Fruit fly (Drosophila melanogaster) whole organism, embryonic: ENCODE data around the gene Rtnl1.

Source experiments
- Antp ChIP-seq: fragments of 200-800 bp; sonication (Bioruptor generic); optimal IDR thresholded peaks from 3 replicates; lab custom pipeline; 2016; ENCODE audit warnings: missing biosample characterization, missing genetic modification characterization
- CG11247 ChIP-seq: fragments of 200-800 bp; sonication (Bioruptor generic); IDR thresholded peaks from 2 replicates; pipeline ENCODE4 v1.3.6; 2022; ENCODE audit warnings: missing biosample characterization, missing genetic modification characterization
- CG12071 ChIP-seq: fragments of 200-800 bp; sonication (Bioruptor generic); optimal IDR thresholded peaks from 3 replicates; lab custom pipeline; 2018; ENCODE audit warnings: missing biosample characterization, mild to moderate bottlenecking, missing genetic modification characterization
- CG12769 ChIP-seq: fragments of 200-800 bp; sonication (Bioruptor generic); optimal IDR thresholded peaks from 2 replicates; lab custom pipeline; 2019; ENCODE audit warnings: missing biosample characterization, mild to moderate bottlenecking, missing genetic modification characterization, moderate library complexity
- CG14965 ChIP-seq: fragments of 200-800 bp; sonication (Bioruptor generic); optimal IDR thresholded peaks from 2 replicates; lab custom pipeline; 2016; ENCODE audit warnings: missing biosample characterization, missing genetic modification characterization, borderline replicate concordance
- CG15601 ChIP-seq: fragments of 200-800 bp; sonication (Bioruptor generic); optimal IDR thresholded peaks from 3 replicates; lab custom pipeline; 2019; ENCODE audit warnings: missing biosample characterization, mild to moderate bottlenecking, missing genetic modification characterization, moderate library complexity
- CG17568 ChIP-seq: fragments of 200-800 bp; sonication (Bioruptor generic); optimal IDR thresholded peaks from 2 replicates; lab custom pipeline; 2018; ENCODE audit warnings: missing biosample characterization, mild to moderate bottlenecking, missing genetic modification characterization, moderate library complexity
- CG17612 ChIP-seq: fragments of 200-800 bp; sonication (Bioruptor generic); IDR thresholded peaks from 2 replicates; pipeline ENCODE4 v1.3.6; 2022; ENCODE audit warnings: missing biosample characterization, missing genetic modification characterization
- CG18011 ChIP-seq: fragments of 200-800 bp; sonication (Bioruptor generic); optimal IDR thresholded peaks from 2 replicates; lab custom pipeline; 2017; ENCODE audit warnings: missing biosample characterization, missing genetic modification characterization, mild to moderate bottlenecking, moderate library complexity, missing genotype
- CG2129 ChIP-seq: fragments of 200-800 bp; sonication (Bioruptor generic); IDR thresholded peaks from 2 replicates; pipeline ENCODE4 v1.3.6; 2022; ENCODE audit warnings: missing biosample characterization, missing genetic modification characterization; ENCODE audit not compliant: partially characterized antibody
- CG2199 ChIP-seq: fragments of 200-800 bp; sonication (Bioruptor generic); IDR thresholded peaks from 3 replicates; pipeline ENCODE4 v1.3.6; 2022; ENCODE audit warnings: missing biosample characterization, missing genetic modification characterization
- CG3407 ChIP-seq: fragments of 200-800 bp; sonication (Bioruptor generic); optimal IDR thresholded peaks from 2 replicates; lab custom pipeline; 2018; ENCODE audit warnings: missing biosample characterization, mild to moderate bottlenecking, missing genetic modification characterization
- CG42726 ChIP-seq: fragments of 200-800 bp; sonication (Bioruptor generic); IDR thresholded peaks from 2 replicates; pipeline ENCODE4 v1.3.6; 2022; ENCODE audit warnings: missing biosample characterization, missing genetic modification characterization; ENCODE audit not compliant: partially characterized antibody
- CG6175 ChIP-seq: fragments of 200-800 bp; sonication (Bioruptor generic); IDR thresholded peaks from 3 replicates; pipeline ENCODE4 v1.3.6; 2022; ENCODE audit warnings: missing biosample characterization, missing genetic modification characterization
- CG6813 ChIP-seq: fragments of 200-800 bp; sonication (Bioruptor generic); optimal IDR thresholded peaks from 2 replicates; lab custom pipeline; 2017; ENCODE audit warnings: missing biosample characterization, missing genetic modification characterization, mild to moderate bottlenecking, moderate library complexity, missing genetic modification reagents
- CG8388 ChIP-seq: fragments of 200-800 bp; sonication (Bioruptor generic); optimal IDR thresholded peaks from 2 replicates; lab custom pipeline; 2019; ENCODE audit warnings: missing biosample characterization, mild to moderate bottlenecking, missing genetic modification characterization, moderate library complexity
- CG9437 ChIP-seq: fragments of 200-800 bp; sonication (Bioruptor generic); optimal IDR thresholded peaks from 2 replicates; lab custom pipeline; 2018; ENCODE audit warnings: missing biosample characterization, mild to moderate bottlenecking, missing genetic modification characterization
- CoRest ChIP-seq: fragments of 200-800 bp; sonication (Bioruptor generic); optimal IDR thresholded peaks from 3 replicates; lab custom pipeline; 2018; ENCODE audit warnings: missing biosample characterization, mild to moderate bottlenecking, missing genetic modification characterization, moderate library complexity
- D ChIP-seq, 2 experiments: fragments of 200-800 bp in 1 of 2; fragments of >200 bp in 1 of 2; sonication (Bioruptor generic) in 1 of 2; optimal IDR thresholded peaks; 2 replicates in 1 of 2; 3 replicates in 1 of 2; lab custom pipeline; 2017; ENCODE audit warnings: mild to moderate bottlenecking in 1 of 2, missing biosample characterization in 1 of 2, missing genetic modification characterization in 1 of 2, missing genetic modification reagents in 1 of 2
- ERR ChIP-seq: fragments of 200-800 bp; sonication (Bioruptor generic); optimal IDR thresholded peaks from 2 replicates; lab custom pipeline; 2016; ENCODE audit warnings: missing biosample characterization, missing genetic modification characterization
- Eip74EF ChIP-seq, 2 experiments: fragments of 200-800 bp in 1 of 2; fragments of >200 bp in 1 of 2; sonication (Bioruptor generic) in 1 of 2; optimal IDR thresholded peaks; 2 replicates each; lab custom pipeline; 2017 to 2019; ENCODE audit warnings: missing biosample characterization in 2 of 2, missing genetic modification characterization in 2 of 2, mild to moderate bottlenecking in 1 of 2, moderate library complexity in 1 of 2
- H2.0 ChIP-seq: fragments of 200-800 bp; sonication (Bioruptor generic); IDR thresholded peaks from 2 replicates; pipeline ENCODE4 v1.3.6; 2022; ENCODE audit warnings: missing biosample characterization, missing genetic modification characterization
- HHEX ChIP-seq: fragments of 200-800 bp; sonication (Bioruptor generic); optimal IDR thresholded peaks from 3 replicates; lab custom pipeline; 2017; ENCODE audit warnings: missing biosample characterization, mild to moderate bottlenecking, missing genetic modification characterization, missing genetic modification reagents
- Hr51 ChIP-seq, 2 experiments: fragments of 200-800 bp; sonication (Bioruptor generic); optimal IDR thresholded peaks; 2 replicates in 1 of 2; 3 replicates in 1 of 2; lab custom pipeline; 2016 to 2018; ENCODE audit warnings: missing biosample characterization in 2 of 2, missing genetic modification characterization in 2 of 2, mild to moderate bottlenecking in 1 of 2, moderate library complexity in 1 of 2
- Meics ChIP-seq: fragments of 200-800 bp; sonication (Bioruptor generic); optimal IDR thresholded peaks from 2 replicates; lab custom pipeline; 2017; ENCODE audit warnings: missing biosample characterization, mild to moderate bottlenecking, missing genetic modification characterization
- Nf-YC ChIP-seq: fragments of 200-800 bp; optimal IDR thresholded peaks from 3 replicates; lab custom pipeline; 2019; ENCODE audit warnings: missing biosample characterization, mild to moderate bottlenecking, missing genetic modification characterization, moderate library complexity
- Taf1 ChIP-seq: fragments of 200-800 bp; sonication (Bioruptor generic); IDR thresholded peaks from 2 replicates; pipeline ENCODE4 v1.3.6; 2022; ENCODE audit warnings: missing biosample characterization, missing genetic modification characterization
- Vsx1 ChIP-seq: fragments of 200-800 bp; sonication (Bioruptor generic); optimal IDR thresholded peaks from 2 replicates; lab custom pipeline; 2017; ENCODE audit warnings: missing biosample characterization, mild to moderate bottlenecking, missing genetic modification characterization, missing genetic modification reagents
- chinmo ChIP-seq: fragments of 200-800 bp; sonication (Bioruptor generic); IDR thresholded peaks from 4 replicates; pipeline ENCODE4 v1.3.6; 2022; ENCODE audit warnings: missing biosample characterization, missing genetic modification characterization; ENCODE audit not compliant: partially characterized antibody
- chn ChIP-seq: fragments of 200-800 bp; sonication (Bioruptor generic); optimal IDR thresholded peaks from 2 replicates; lab custom pipeline; 2016; ENCODE audit warnings: missing biosample characterization, missing genetic modification characterization
- ewg ChIP-seq: fragments of 200-800 bp; sonication (Bioruptor generic); optimal IDR thresholded peaks from 3 replicates; lab custom pipeline; 2017; ENCODE audit warnings: mild to moderate bottlenecking, missing biosample characterization, missing genetic modification reagents, missing genetic modification characterization
- insv ChIP-seq, 2 experiments: fragments of 200-800 bp; sonication (Bioruptor generic); optimal IDR thresholded peaks; 3 replicates each; lab custom pipeline; 2016 to 2018; ENCODE audit warnings: missing biosample characterization in 2 of 2, missing genetic modification characterization in 2 of 2
- ken ChIP-seq: fragments of 200-800 bp; sonication (Bioruptor generic); IDR thresholded peaks from 3 replicates; pipeline ENCODE4 v1.3.6; 2022; ENCODE audit warnings: missing biosample characterization, missing genetic modification characterization
- kni ChIP-seq: fragments of 200-800 bp; sonication (Bioruptor generic); optimal IDR thresholded peaks from 3 replicates; lab custom pipeline; 2017; ENCODE audit warnings: mild to moderate bottlenecking, missing biosample characterization, missing genetic modification reagents, missing genetic modification characterization
- oc ChIP-seq: fragments of 200-800 bp; sonication (Bioruptor generic); optimal IDR thresholded peaks from 2 replicates; lab custom pipeline; 2018; ENCODE audit warnings: missing biosample characterization, mild to moderate bottlenecking, missing genetic modification characterization, moderate library complexity
- pan ChIP-seq, 4 experiments: fragments of >200 bp in 3 of 4; fragments of 200-800 bp in 1 of 4; sonication (Bioruptor generic) in 1 of 4; optimal IDR thresholded peaks in 3 of 4; IDR thresholded peaks in 1 of 4; 2 replicates each; pipeline versions ENCODE4 v1.3.6 to Lab custom; 2017 to 2022; ENCODE audit warnings: missing biosample characterization in 2 of 4, missing genetic modification characterization in 2 of 4, mixed read lengths in 1 of 4
- pita ChIP-seq: fragments of 200-800 bp; sonication (Bioruptor generic); optimal IDR thresholded peaks from 2 replicates; lab custom pipeline; 2017; ENCODE audit warnings: missing biosample characterization, mild to moderate bottlenecking, missing genetic modification characterization
- pros ChIP-seq: fragments of 200-800 bp; sonication (Bioruptor generic); optimal IDR thresholded peaks from 3 replicates; lab custom pipeline; 2019; ENCODE audit warnings: missing biosample characterization, mild to moderate bottlenecking, missing genetic modification characterization, moderate library complexity
- repo ChIP-seq: fragments of 200-800 bp; sonication (Bioruptor generic); optimal IDR thresholded peaks from 2 replicates; lab custom pipeline; 2016; ENCODE audit warnings: missing biosample characterization, missing genetic modification characterization
- row ChIP-seq: fragments of 200-800 bp; sonication (Bioruptor generic); IDR thresholded peaks from 3 replicates; pipeline ENCODE4 v1.3.6; 2022; ENCODE audit warnings: missing biosample characterization, missing genetic modification characterization
- salm ChIP-seq: fragments of 200-800 bp; sonication (Bioruptor generic); optimal IDR thresholded peaks from 2 replicates; lab custom pipeline; 2018; ENCODE audit warnings: missing biosample characterization, mild to moderate bottlenecking, missing genetic modification characterization
- seq ChIP-seq: fragments of 200-800 bp; sonication (Bioruptor generic); IDR thresholded peaks from 2 replicates; pipeline ENCODE4 v1.3.6; 2022; ENCODE audit warnings: missing biosample characterization, missing genetic modification characterization
- sqz ChIP-seq: fragments of 200-800 bp; sonication (Bioruptor generic); optimal IDR thresholded peaks from 3 replicates; lab custom pipeline; 2018; ENCODE audit warnings: missing biosample characterization, mild to moderate bottlenecking, missing genetic modification characterization
- sug ChIP-seq: fragments of 200-800 bp; optimal IDR thresholded peaks from 2 replicates; lab custom pipeline; 2019; ENCODE audit warnings: missing biosample characterization, mild to moderate bottlenecking, missing genetic modification characterization, moderate library complexity
- tio ChIP-seq: fragments of 200-800 bp; sonication (Bioruptor generic); optimal IDR thresholded peaks from 2 replicates; lab custom pipeline; 2017; ENCODE audit warnings: missing biosample characterization, missing genetic modification characterization, inconsistent platforms
- ttk ChIP-seq: fragments of 200-800 bp; sonication (Bioruptor generic); IDR thresholded peaks from 2 replicates; pipeline ENCODE4 v2.1.2; 2022; ENCODE audit warnings: missing biosample characterization, missing genetic modification characterization

Rtnl1 gene

dm6 chr2L:5000287-5000871 lies 9.1 kb downstream of the Rtnl1 start (continued):
- TF ChIP-seq pros (GFP tag; lab: Kevin White, UChicago) (peak; percentile 76), ERR (peak; percentile 54), H2.0 (peak; percentile 62), CG8388 (GFP tag; lab: Kevin White, UChicago) (peak; percentile 82), salm (tag; lab: Kevin White, UChicago) (peak; percentile 63), ken (peak; percentile 51; the same call in 2 of the 3 replicates), HHEX (GFP tag; lab: Kevin White, UChicago) (peak; percentile 85), oc (tag; lab: Kevin White, UChicago) (peak; percentile 42), CG18011 (GFP tag; lab: Kevin White, UChicago) (peak; percentile 45), tio (GFP tag; lab: Kevin White, UChicago) (peak; percentile 85), Vsx1 (GFP tag; lab: Kevin White, UChicago) (peak; percentile 38), D (optimal IDR thresholded peaks at IDR 0.05; lab: Kevin White, UChicago) (no peak), D (GFP tag; optimal IDR thresholded peaks at IDR 0.05; lab: Kevin White, UChicago) (peak; percentile 78), CG9437 (GFP tag; lab: Kevin White, UChicago) (peak; percentile 81), row (GFP tag; lab: Robert Waterston, UW) (peak; percentile 90), CG11247 (peak; percentile 59), CG12071 (GFP tag; lab: Kevin White, UChicago) (peak; percentile 59), CG6813 (GFP tag; lab: Kevin White, UChicago) (peak; percentile 73), CG17612 (GFP tag; lab: Robert Waterston, UW) (peak; percentile 40; the same call in 1 of the 2 replicates), CG2199 (peak; percentile 7; the same call in 1 of the 3 replicates), Eip74EF (GFP tag; optimal IDR thresholded peaks at IDR 0.05; lab: Kevin White, UChicago) (peak in 1 of 2 experiments; percentile 75), Nf-YC (tag; lab: Kevin White, UChicago) (peak; percentile 81), Antp (GFP tag; lab: Kevin White, UChicago) (peak; percentile 75), pan (optimal IDR thresholded peaks at IDR 0.05; lab: Kevin White, UChicago) (no peak), pan (GFP tag; optimal IDR thresholded peaks at IDR 0.05 in 1 of 2, IDR thresholded peaks at IDR 0.05 in 1 of 2) (peak in 1 of 2 experiments; percentile 82), kni (GFP tag; lab: Kevin White, UChicago) (peak; percentile 78), CG14965 (GFP tag; lab: Kevin White, UChicago) (no peak), CG17568 (GFP tag; lab: Kevin White, UChicago) (peak; percentile 87), seq (GFP tag; lab: Robert Waterston, UW) (peak; percentile 78), sqz (GFP tag; lab: Kevin White, UChicago) (peak; percentile 76), sug (tag; lab: Kevin White, UChicago) (peak; percentile 80), Meics (GFP tag; lab: Kevin White, UChicago) (peak; percentile 82), ewg (GFP tag; lab: Kevin White, UChicago) (peak; percentile 54), repo (GFP tag; lab: Kevin White, UChicago) (peak; percentile 14), chinmo (GFP tag; lab: Robert Waterston, UW) (peak; percentile 72; the same call in 1 of the 4 replicates), ttk (peak; percentile 69), CoRest (tag; lab: Kevin White, UChicago) (peak; percentile 88), CG2129 (GFP tag; lab: Robert Waterston, UW) (no peak), CG15601 (tag; lab: Kevin White, UChicago) (peak; percentile 79), CG6175 (GFP tag; lab: Robert Waterston, UW) (peak; percentile 37; the same call in 1 of the 3 replicates), chn (GFP tag; lab: Kevin White, UChicago) (peak; percentile 79), pita (GFP tag; lab: Kevin White, UChicago) (no peak), CG3407 (GFP tag; lab: Kevin White, UChicago) (peak; percentile 62), Hr51 (GFP tag; optimal IDR thresholded peaks at IDR 0.05; lab: Kevin White, UChicago) (peak; percentile 23 to 87), Taf1 (GFP tag; lab: Robert Waterston, UW) (peak; percentile 71), insv (GFP tag; optimal IDR thresholded peaks at IDR 0.05; lab: Kevin White, UChicago) (peak in 1 of 2 experiments; percentile 47), CG12769 (tag; lab: Kevin White, UChicago) (no peak), CG42726 (no peak)
